Worm (Caenorhabditis elegans) whole organism, L4 larva: ENCODE data around the gene unc-24.
"Not testable (repeated sequence)": the region's sequence is repeated elsewhere in the genome, so short reads cannot be mapped to it uniquely, and the experiment has no call there.

Experiments used
- F26F4.8 ChIP-seq: fragments of 200-800 bp; sonication (Bioruptor generic); conservative IDR thresholded peaks from 2 replicates; pipeline ENCODE4 v1.3.6; 2022; ENCODE audit warnings: missing genetic modification characterization, missing compliant biosample characterization
- R02D3.7 ChIP-seq: fragments of 150-350 bp; sonication (generic microtip); optimal IDR thresholded peaks from 3 replicates; lab custom pipeline; 2014; ENCODE audit warnings: missing biosample characterization, missing genetic modification characterization
- ceh-28 ChIP-seq: fragments of 150-350 bp; optimal IDR thresholded peaks from 2 replicates; lab custom pipeline; 2014; ENCODE audit warnings: missing biosample characterization, missing genetic modification reagents, missing genetic modification characterization
- egl-27 ChIP-seq: sonication (generic microtip); optimal IDR thresholded peaks from 3 replicates; lab custom pipeline; 2017; ENCODE audit warnings: missing biosample characterization, missing genetic modification reagents, missing genetic modification characterization
- hlh-30 ChIP-seq: sonication (generic microtip); optimal IDR thresholded peaks from 2 replicates; lab custom pipeline; 2017; ENCODE audit warnings: antibody characterized with exemption, mild to moderate bottlenecking, missing genetic modification characterization, missing compliant biosample characterization; ENCODE audit not compliant: insufficient read depth
- madf-9 ChIP-seq: fragments of 200-800 bp; sonication (Bioruptor generic); conservative IDR thresholded peaks from 2 replicates; pipeline ENCODE4 v1.3.6; 2022; ENCODE audit warnings: missing genetic modification reagents, missing genetic modification characterization, missing compliant biosample characterization
- nhr-48 ChIP-seq: sonication (generic microtip); optimal IDR thresholded peaks from 2 replicates; lab custom pipeline; 2016; ENCODE audit warnings: mild to moderate bottlenecking, missing genetic modification characterization, missing compliant biosample characterization
- nhr-6 ChIP-seq: fragments of 150-350 bp; optimal IDR thresholded peaks from 2 replicates; lab custom pipeline; 2014; ENCODE audit warnings: missing biosample characterization, missing genetic modification characterization
- set-16 ChIP-seq: fragments of 200-800 bp; sonication (Bioruptor generic); IDR thresholded peaks from 2 replicates; pipeline ENCODE4 v1.3.6; 2022; ENCODE audit warnings: missing genetic modification reagents, missing genetic modification characterization, missing compliant biosample characterization
- skn-1 ChIP-seq: fragments of 150-350 bp; optimal IDR thresholded peaks from 2 replicates; lab custom pipeline; 2014; ENCODE audit warnings: missing biosample characterization, missing genetic modification characterization

DNA sequence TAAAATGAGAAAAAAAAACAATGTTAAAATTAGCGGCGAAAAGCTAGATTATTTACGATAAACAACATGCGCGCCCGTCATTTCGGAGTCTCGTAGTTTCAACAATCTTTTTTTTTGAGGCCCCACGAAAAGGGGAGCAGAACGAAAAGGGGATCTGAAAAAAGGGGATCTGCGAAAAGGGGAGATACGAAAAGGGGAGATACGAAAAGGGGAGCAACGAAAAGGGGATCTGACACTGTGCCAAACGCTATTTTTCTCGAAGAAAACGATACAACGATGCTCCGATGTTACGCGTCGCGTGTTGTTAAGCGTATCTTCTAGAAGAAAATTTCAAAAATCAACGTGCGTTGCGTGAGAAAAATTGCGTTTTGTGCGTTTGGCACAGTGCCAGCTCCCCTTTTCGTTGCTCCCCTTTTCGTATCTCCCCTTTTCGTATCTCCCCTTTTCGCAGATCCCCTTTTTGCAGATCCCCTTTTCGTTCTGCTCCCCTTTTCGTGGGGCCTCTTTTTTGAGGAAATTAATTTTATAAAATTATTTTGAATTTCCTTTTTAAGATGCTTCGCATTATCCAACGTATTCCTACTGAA lies 36.1 kb downstream of the unc-24 start, which contains the start of gene C26B2.7:
- peak; percentile 34 for TF ChIP-seq hlh-30 (tag; lab: Kevin White, UChicago)
- peak; percentile 49 for TF ChIP-seq R02D3.7
- peak; percentile 70; the same call in 1 of the 2 replicates for TF ChIP-seq madf-9
- not testable (repeated sequence) for TF ChIP-seq nhr-48 (tag; lab: Kevin White, UChicago); F26F4.8 (GFP tag; lab: Robert Waterston, UW); egl-27 (tag; lab: Kevin White, UChicago); ceh-28 (tag; lab: Kevin White, UChicago); skn-1
- TF ChIP-seq set-16 (GFP tag; lab: Robert Waterston, UW): peak; percentile 30; the same call in 1 of the 2 replicates
- TF ChIP-seq nhr-6 (tag; lab: Kevin White, UChicago): peak; percentile 34
